Worm (Caenorhabditis elegans): ENCODE measurements around the gene R05G9.5.
A peak's percentile ranks its signal among the peaks of the same experiment; 100 is the strongest.

Gene R05G9.5

DNA sequence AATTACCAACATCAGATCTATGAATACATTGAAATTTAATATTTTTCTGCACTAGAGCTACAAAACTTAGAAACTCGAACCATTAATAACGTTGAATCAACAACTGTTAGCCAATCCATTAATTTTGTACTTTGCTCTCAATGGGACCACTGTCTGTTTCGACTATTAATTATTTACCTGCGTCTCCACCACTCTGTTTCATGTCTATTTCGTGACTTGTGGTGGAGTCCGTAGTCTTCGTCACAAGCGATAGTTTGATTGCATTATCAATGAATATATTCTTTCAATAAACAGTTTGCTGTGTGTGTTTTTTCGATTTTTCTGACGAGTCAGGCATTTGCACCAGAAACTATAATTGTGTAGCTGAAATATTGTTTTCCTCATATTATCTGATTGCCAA lies 13.7 kb downstream of the R05G9.5 start:
- TF ChIP-seq cog-1 (tag; optimal IDR thresholded peaks at IDR 0.05) (no peak), flt-1 (GFP tag; IDR thresholded peaks at IDR 0.05) (no peak), ztf-29 (GFP tag; IDR thresholded peaks at IDR 0.05) (no peak), med-1 (GFP tag; optimal IDR thresholded peaks at IDR 0.05; ENCODE audit: insufficient read depth) (no peak), ref-1 (GFP tag; conservative IDR thresholded peaks at IDR 0.05) (no peak), T22C8.4 (GFP tag; IDR thresholded peaks at IDR 0.05) (no peak), tab-1 (GFP tag; IDR thresholded peaks at IDR 0.05) (no peak), ztf-23 (GFP tag; IDR thresholded peaks at IDR 0.05) (no peak), klf-2 (GFP tag; conservative IDR thresholded peaks at IDR 0.05) (no peak)

DNA sequence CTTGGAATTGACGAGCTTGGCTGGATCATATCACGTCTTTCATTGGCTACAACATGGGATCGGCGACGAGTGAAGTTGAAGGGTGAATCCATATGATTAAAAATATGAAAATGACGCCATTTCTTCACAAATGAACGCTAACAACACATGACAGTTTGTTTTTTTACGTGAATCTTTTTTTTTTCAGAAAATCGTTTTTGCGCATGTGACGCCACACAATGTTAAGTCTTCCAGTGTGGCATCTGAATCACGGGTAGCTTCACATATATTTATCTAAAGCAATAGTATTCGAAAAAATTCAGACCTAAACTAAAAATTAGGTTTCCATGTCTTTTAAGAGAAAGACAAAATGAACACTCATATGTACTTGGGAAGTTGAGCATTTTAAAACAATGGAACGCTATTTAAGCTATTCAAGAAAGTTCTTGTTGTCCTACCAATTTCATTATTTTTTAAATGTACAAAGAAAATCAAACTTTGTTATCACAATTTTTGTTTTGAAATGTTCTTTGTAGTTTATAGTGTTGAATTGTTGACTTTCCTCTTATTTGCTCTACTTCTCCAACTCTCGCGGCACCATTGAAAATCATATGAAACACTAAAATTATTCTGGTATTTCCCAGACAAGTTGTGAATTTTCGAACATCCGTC lies 15.1 kb downstream of the R05G9.5 start, which contains the start of the genes lido-16 and plpp-1.2:
Gene lido-16 (minus strand): TSS at position 101 of the 651 bp plus-strand sequence.
Gene plpp-1.2 (plus strand): TSS at position 601 of the 651 bp plus-strand sequence.
- TF ChIP-seq cog-1 (tag; optimal IDR thresholded peaks at IDR 0.05) (no peak), klf-2 (GFP tag; conservative IDR thresholded peaks at IDR 0.05) (no peak), med-1 (GFP tag; optimal IDR thresholded peaks at IDR 0.05; ENCODE audit: insufficient read depth) (no peak), tab-1 (GFP tag; IDR thresholded peaks at IDR 0.05) (no peak), flt-1 (GFP tag; IDR thresholded peaks at IDR 0.05) (no peak), ztf-23 (GFP tag; IDR thresholded peaks at IDR 0.05) (no peak), T22C8.4 (GFP tag; IDR thresholded peaks at IDR 0.05) (no peak)

DNA sequence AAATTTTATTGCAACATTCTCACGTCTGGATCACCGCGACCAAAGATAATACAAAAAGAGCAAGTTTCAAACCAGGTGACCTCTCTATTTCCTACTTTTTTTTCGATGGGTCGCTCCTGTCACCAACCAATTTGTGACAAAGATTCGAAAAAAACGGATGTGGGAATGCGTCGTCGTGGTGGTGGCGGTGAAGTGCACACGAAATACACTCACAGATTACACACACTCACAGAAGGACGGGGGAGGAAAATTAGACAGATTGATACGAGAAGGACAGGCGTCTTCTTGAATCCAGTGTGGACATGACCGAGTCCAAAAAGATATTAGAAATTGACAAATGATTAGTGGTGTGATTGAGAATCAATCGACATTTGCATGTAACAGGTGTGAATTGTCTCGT lies 17.3 kb downstream of the R05G9.5 start:
- TF ChIP-seq cog-1 (tag; optimal IDR thresholded peaks at IDR 0.05) = no peak
- TF ChIP-seq ref-1 (GFP tag; conservative IDR thresholded peaks at IDR 0.05) = no peak

DNA sequence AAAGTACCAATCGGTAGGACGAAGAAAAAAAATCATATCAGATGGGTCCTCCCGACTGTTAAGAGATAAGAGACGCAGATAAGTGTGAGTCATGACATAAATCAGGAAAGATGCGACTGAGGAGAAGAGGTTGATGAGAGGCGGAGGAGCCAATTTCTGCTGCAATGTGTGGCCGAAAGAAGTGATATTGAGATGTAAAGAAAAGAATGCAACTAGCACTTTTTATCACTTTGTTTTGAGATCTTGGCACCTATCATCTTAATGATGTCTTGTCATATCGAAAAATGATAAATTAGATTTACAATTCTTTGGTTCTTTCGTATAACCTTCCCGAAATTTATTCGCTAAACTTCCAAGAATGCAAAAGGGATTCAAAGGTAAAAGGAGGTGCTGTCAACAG lies 18.0 kb downstream of the R05G9.5 start, which contains the start of gene del-10:
Gene del-10 (minus strand): TSS at position 24 of the 400 bp plus-strand sequence.
- no peak for TF ChIP-seq tab-1 (GFP tag; IDR thresholded peaks at IDR 0.05)
- no peak for TF ChIP-seq ztf-29 (GFP tag; IDR thresholded peaks at IDR 0.05)
- TF ChIP-seq flt-1 (GFP tag; IDR thresholded peaks at IDR 0.05) = no peak
- no peak for TF ChIP-seq T22C8.4 (GFP tag; IDR thresholded peaks at IDR 0.05)
- TF ChIP-seq cog-1 (tag; optimal IDR thresholded peaks at IDR 0.05) = no peak
- no peak for TF ChIP-seq ref-1 (GFP tag; conservative IDR thresholded peaks at IDR 0.05)
- no peak for TF ChIP-seq klf-2 (GFP tag; conservative IDR thresholded peaks at IDR 0.05)
- no peak for TF ChIP-seq ztf-23 (GFP tag; IDR thresholded peaks at IDR 0.05)
- TF ChIP-seq med-1 (GFP tag; optimal IDR thresholded peaks at IDR 0.05; ENCODE audit: insufficient read depth) = no peak

DNA sequence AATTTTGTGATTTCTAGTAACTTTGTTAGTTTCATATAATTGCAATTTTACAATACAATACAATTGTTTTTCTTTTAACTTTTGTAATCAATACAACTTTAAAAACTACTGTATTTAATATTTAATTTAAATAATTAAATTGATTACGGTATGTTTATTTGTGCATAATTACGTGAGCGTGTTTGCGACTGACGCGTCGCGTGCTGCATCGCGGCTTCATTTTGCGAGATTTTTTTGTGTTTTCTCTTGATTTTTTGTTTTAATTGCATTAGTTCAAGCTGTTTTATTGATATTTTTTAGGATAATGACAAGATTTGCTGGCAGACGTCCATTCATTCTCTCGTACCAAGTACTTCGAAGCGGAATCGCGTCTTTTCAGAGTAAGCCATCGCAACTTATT lies 23.4 kb downstream of the R05G9.5 start, which contains the start of gene T28D9.4:
Gene T28D9.4 (plus strand): TSS at position 301 of the 400 bp plus-strand sequence.
- TF ChIP-seq ref-1 (GFP tag; conservative IDR thresholded peaks at IDR 0.05) = no peak
- TF ChIP-seq T22C8.4 (GFP tag; IDR thresholded peaks at IDR 0.05) = no peak
- no peak for TF ChIP-seq klf-2 (GFP tag; conservative IDR thresholded peaks at IDR 0.05)
- no peak for TF ChIP-seq ztf-23 (GFP tag; IDR thresholded peaks at IDR 0.05)
- TF ChIP-seq med-1 (GFP tag; optimal IDR thresholded peaks at IDR 0.05; ENCODE audit: insufficient read depth) = no peak
- TF ChIP-seq flt-1 (GFP tag; IDR thresholded peaks at IDR 0.05) = no peak
- TF ChIP-seq tab-1 (GFP tag; IDR thresholded peaks at IDR 0.05) = no peak
- no peak for TF ChIP-seq ztf-29 (GFP tag; IDR thresholded peaks at IDR 0.05)
- no peak for TF ChIP-seq cog-1 (tag; optimal IDR thresholded peaks at IDR 0.05)

DNA sequence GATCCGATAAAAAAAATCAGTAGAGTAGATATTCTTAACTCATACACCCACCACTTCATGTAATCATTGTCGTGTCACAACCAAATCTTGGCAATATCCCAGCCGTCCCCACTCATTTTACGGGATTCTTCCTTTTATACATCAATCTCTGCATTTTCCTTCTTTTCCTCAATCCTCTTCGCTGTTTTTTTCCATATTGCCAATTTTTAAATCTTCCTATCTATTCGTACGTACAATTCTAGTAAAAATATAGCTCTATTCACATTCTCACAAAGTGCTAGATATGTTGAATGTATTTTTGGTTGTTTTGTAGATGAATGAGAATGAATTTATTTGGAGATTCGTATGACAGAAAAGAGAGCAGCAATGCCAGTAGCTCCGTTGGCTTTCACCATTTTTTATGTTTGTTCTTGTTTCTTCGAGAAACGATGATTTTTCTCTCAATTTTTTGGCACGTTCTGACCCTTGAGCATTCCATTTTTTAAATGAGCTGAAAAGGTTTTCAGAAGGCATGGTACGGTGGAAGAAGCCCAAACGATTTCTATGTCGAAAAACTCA lies 24.8 kb downstream of the R05G9.5 start, which contains the start of gene T28D9.16:
Gene T28D9.16 (plus strand): TSS at position 508 of the 558 bp plus-strand sequence.
- TF ChIP-seq tab-1 (GFP tag; IDR thresholded peaks at IDR 0.05) = no peak
- no peak for TF ChIP-seq cog-1 (tag; optimal IDR thresholded peaks at IDR 0.05)
- no peak for TF ChIP-seq T22C8.4 (GFP tag; IDR thresholded peaks at IDR 0.05)
- no peak for TF ChIP-seq flt-1 (GFP tag; IDR thresholded peaks at IDR 0.05)
- TF ChIP-seq klf-2 (GFP tag; conservative IDR thresholded peaks at IDR 0.05) = no peak
- no peak for TF ChIP-seq ztf-29 (GFP tag; IDR thresholded peaks at IDR 0.05)
- no peak for TF ChIP-seq ref-1 (GFP tag; conservative IDR thresholded peaks at IDR 0.05)
- no peak for TF ChIP-seq ztf-23 (GFP tag; IDR thresholded peaks at IDR 0.05)
- TF ChIP-seq med-1 (GFP tag; optimal IDR thresholded peaks at IDR 0.05; ENCODE audit: insufficient read depth) = no peak

DNA sequence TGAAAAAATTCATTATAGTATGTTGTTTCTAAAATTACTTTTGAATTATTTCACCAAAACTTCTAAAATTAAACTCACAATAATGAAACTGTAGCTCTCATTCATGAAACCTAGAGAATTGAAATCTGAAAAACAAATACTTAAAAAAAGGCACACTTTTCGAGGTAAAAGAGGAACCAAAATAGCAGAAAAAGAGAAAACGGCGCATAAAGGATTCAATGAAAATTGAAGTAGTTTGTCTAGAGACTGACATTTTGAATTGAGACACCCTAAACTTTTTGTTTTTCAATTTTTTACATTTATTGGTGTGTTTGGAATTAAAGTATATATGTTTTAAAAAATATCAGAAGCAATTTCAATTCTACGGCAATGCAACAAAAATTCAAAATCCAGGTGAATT lies 29.1 kb downstream of the R05G9.5 start, which contains the start of gene dgk-5:
Gene dgk-5 (minus strand): TSS at position 101 of the 400 bp plus-strand sequence.
- TF ChIP-seq cog-1 (tag; optimal IDR thresholded peaks at IDR 0.05) = no peak
- TF ChIP-seq T22C8.4 (GFP tag; IDR thresholded peaks at IDR 0.05) = no peak
- no peak for TF ChIP-seq ztf-23 (GFP tag; IDR thresholded peaks at IDR 0.05)
- TF ChIP-seq flt-1 (GFP tag; IDR thresholded peaks at IDR 0.05) = no peak

DNA sequence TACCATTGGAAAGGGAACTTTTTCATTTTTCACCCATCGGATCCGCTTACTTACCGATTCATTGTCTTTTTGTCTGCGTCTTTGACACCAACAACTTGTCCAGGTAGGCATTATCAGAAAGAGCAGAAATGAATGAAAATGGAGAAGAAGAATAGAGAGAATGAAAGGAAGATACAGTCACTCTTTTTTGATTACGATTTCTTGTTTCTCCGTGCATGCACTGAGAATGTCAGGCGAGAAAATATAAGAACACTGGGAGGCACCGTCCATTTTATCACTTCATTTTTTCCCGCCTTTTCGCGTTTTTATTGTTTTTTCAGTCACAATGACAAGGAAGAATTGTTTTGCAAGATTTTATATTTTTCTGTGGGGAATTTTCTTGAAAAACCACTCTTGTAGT lies 30.7 kb downstream of the R05G9.5 start:
- TF ChIP-seq tab-1 (GFP tag; IDR thresholded peaks at IDR 0.05) (no peak), ref-1 (GFP tag; conservative IDR thresholded peaks at IDR 0.05) (no peak), ztf-23 (GFP tag; IDR thresholded peaks at IDR 0.05) (no peak), med-1 (GFP tag; optimal IDR thresholded peaks at IDR 0.05; ENCODE audit: insufficient read depth) (no peak)

DNA sequence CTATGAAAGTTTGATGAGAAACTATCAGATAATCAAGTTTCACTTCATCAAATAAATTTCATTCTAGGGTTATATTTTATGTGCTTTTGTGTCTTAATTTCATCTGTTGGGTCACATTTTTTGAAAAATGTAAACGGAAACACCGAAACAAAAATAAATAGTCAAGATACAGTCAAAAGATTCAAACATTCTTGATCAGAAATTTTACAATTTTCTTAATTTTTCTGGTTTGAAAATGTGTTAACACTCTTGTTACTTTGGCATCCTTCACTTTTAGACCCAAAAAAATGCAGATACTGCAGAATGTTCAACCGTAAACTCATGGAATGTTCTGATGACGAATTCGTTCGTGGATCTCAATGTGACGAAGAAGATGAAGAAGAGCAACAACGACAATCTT lies 45.4 kb downstream of the R05G9.5 start, which contains the start of gene aptf-1:
Gene aptf-1 (plus strand): TSS at position 301 of the 400 bp plus-strand sequence.
- no peak for TF ChIP-seq cog-1 (tag; optimal IDR thresholded peaks at IDR 0.05)
- TF ChIP-seq ztf-23 (GFP tag; IDR thresholded peaks at IDR 0.05) = no peak

DNA sequence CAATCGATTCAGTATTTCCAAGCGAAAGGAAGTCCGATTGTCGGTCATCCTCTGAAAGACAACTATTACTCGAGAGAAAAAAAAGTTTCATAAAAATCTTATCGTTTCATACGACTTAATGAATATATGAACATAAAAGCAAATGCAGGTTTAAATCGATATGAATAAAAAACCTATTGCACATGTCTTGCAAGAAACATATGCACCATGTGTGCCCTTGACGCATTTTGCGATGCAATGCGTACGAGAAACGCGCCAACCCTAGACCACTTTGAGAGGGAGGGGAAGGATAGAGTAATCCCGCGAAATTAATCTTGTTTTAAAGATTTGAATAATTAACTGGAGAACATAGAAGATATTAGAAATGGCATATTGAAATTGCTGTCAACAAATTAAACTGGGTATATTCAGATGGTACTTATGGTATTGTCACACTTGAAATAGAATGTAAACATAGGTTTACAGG lies 46.7 kb downstream of the R05G9.5 start, which contains the start of gene atg-16.2:
Gene atg-16.2 (minus strand): TSS at position 51 of the 466 bp plus-strand sequence.
- peak; percentile 39; the same call in 1 of the 2 replicates for TF ChIP-seq ztf-23 (GFP tag; IDR thresholded peaks at IDR 0.05)
- TF ChIP-seq med-1 (GFP tag; optimal IDR thresholded peaks at IDR 0.05; ENCODE audit: insufficient read depth) = peak; percentile 24
- TF ChIP-seq cog-1 (tag; optimal IDR thresholded peaks at IDR 0.05) = peak; percentile 22
- TF ChIP-seq flt-1 (GFP tag; IDR thresholded peaks at IDR 0.05) = no peak
- TF ChIP-seq klf-2 (GFP tag; conservative IDR thresholded peaks at IDR 0.05) = no peak
- no peak for TF ChIP-seq ztf-29 (GFP tag; IDR thresholded peaks at IDR 0.05)
- TF ChIP-seq T22C8.4 (GFP tag; IDR thresholded peaks at IDR 0.05) = no peak
